Fruit fly (Drosophila melanogaster) whole organism, embryonic: Measurements from ENCODE around the gene Cln7.

Experiments used
- Atf-2 ChIP-seq: fragments of 200-800 bp; sonication (Bioruptor generic); optimal IDR thresholded peaks from 2 replicates; lab custom pipeline; 2016; ENCODE audit warnings: missing biosample characterization, missing genetic modification characterization
- Blimp-1 ChIP-seq: fragments of 200-800 bp; sonication (Bioruptor generic); optimal IDR thresholded peaks from 3 replicates; lab custom pipeline; 2018; ENCODE audit warnings: missing biosample characterization, missing genetic modification characterization, mild to moderate bottlenecking, moderate library complexity, missing genetic modification reagents
- Bteb2 ChIP-seq: fragments of 200-800 bp; sonication (Bioruptor generic); optimal IDR thresholded peaks from 2 replicates; lab custom pipeline; 2016; ENCODE audit warnings: missing biosample characterization, missing genetic modification characterization
- CG11504 ChIP-seq: fragments of 200-800 bp; sonication (Bioruptor generic); optimal IDR thresholded peaks from 3 replicates; lab custom pipeline; 2019; ENCODE audit warnings: missing biosample characterization, mild to moderate bottlenecking, missing genetic modification characterization, moderate library complexity
- CG11695 ChIP-seq: fragments of 200-800 bp; sonication (Bioruptor generic); IDR thresholded peaks from 3 replicates; pipeline ENCODE4 v1.3.6; 2022; ENCODE audit warnings: missing biosample characterization, missing genetic modification characterization
- CG12299 ChIP-seq: fragments of 200-800 bp; sonication (Bioruptor generic); optimal IDR thresholded peaks from 2 replicates; lab custom pipeline; 2018; ENCODE audit warnings: missing biosample characterization, mild to moderate bottlenecking, missing genetic modification characterization
- CG13296 ChIP-seq: fragments of 200-800 bp; sonication (Bioruptor generic); optimal IDR thresholded peaks from 3 replicates; lab custom pipeline; 2018; ENCODE audit warnings: missing biosample characterization, mild to moderate bottlenecking, missing genetic modification characterization
- CG1792 ChIP-seq: fragments of 200-800 bp; sonication (Bioruptor generic); optimal IDR thresholded peaks from 2 replicates; lab custom pipeline; 2016; ENCODE audit warnings: missing biosample characterization, missing genetic modification characterization
- CG18262 ChIP-seq: fragments of 200-800 bp; optimal IDR thresholded peaks from 3 replicates; lab custom pipeline; 2019; ENCODE audit warnings: missing biosample characterization, mild to moderate bottlenecking, missing genetic modification characterization, moderate library complexity
- CG18476 ChIP-seq: fragments of 200-800 bp; sonication (Bioruptor generic); optimal IDR thresholded peaks from 2 replicates; lab custom pipeline; 2016; ENCODE audit warnings: missing biosample characterization, mild to moderate bottlenecking, missing genetic modification characterization
- CG31388 ChIP-seq: fragments of 200-800 bp; sonication (Bioruptor generic); optimal IDR thresholded peaks from 2 replicates; lab custom pipeline; 2016; ENCODE audit warnings: missing biosample characterization, missing genetic modification characterization
- CG4360 ChIP-seq: fragments of 200-800 bp; sonication (Bioruptor generic); IDR thresholded peaks from 2 replicates; pipeline ENCODE4 v1.3.6; 2022; ENCODE audit warnings: missing biosample characterization, missing genetic modification characterization
- CG43689 ChIP-seq: fragments of 200-800 bp; sonication (Bioruptor generic); IDR thresholded peaks from 2 replicates; pipeline ENCODE4 v1.3.6; 2022; ENCODE audit warnings: missing biosample characterization, missing genetic modification characterization
- CG8281 ChIP-seq: fragments of 200-800 bp; sonication (Bioruptor generic); optimal IDR thresholded peaks from 2 replicates; lab custom pipeline; 2018; ENCODE audit warnings: missing biosample characterization, mild to moderate bottlenecking, missing genetic modification characterization, moderate library complexity
- CG8478 ChIP-seq: fragments of >200 bp; optimal IDR thresholded peaks from 2 replicates; lab custom pipeline; 2018
- Doc3 ChIP-seq: fragments of 200-800 bp; sonication (Bioruptor generic); IDR thresholded peaks from 3 replicates; pipeline ENCODE4 v1.3.6; 2022; ENCODE audit warnings: missing biosample characterization, missing genetic modification characterization; ENCODE audit not compliant: partially characterized antibody
- Eip74EF ChIP-seq, 2 experiments: fragments of 200-800 bp in 1 of 2; fragments of >200 bp in 1 of 2; sonication (Bioruptor generic) in 1 of 2; optimal IDR thresholded peaks; 2 replicates each; lab custom pipeline; 2017 to 2019; ENCODE audit warnings: missing biosample characterization in 2 of 2, missing genetic modification characterization in 2 of 2, mild to moderate bottlenecking in 1 of 2, moderate library complexity in 1 of 2
- Ets97D ChIP-seq: fragments of 200-800 bp; sonication (Bioruptor generic); optimal IDR thresholded peaks from 3 replicates; lab custom pipeline; 2016; ENCODE audit warnings: missing biosample characterization, missing genetic modification characterization
- Fer2 ChIP-seq: fragments of 200-800 bp; sonication (Bioruptor generic); optimal IDR thresholded peaks from 2 replicates; lab custom pipeline; 2018; ENCODE audit warnings: missing biosample characterization, mild to moderate bottlenecking, missing genetic modification characterization, moderate library complexity
- HLH3B ChIP-seq: fragments of 200-800 bp; sonication (Bioruptor generic); IDR thresholded peaks from 2 replicates; pipeline ENCODE4 v1.3.6; 2022; ENCODE audit warnings: missing biosample characterization, missing genetic modification characterization
- Hmx ChIP-seq: fragments of 200-800 bp; sonication (Bioruptor generic); optimal IDR thresholded peaks from 2 replicates; lab custom pipeline; 2016; ENCODE audit warnings: missing biosample characterization, missing genetic modification characterization
- MTF-1 ChIP-seq: fragments of 200-800 bp; sonication (Bioruptor generic); optimal IDR thresholded peaks from 2 replicates; lab custom pipeline; 2018; ENCODE audit warnings: missing biosample characterization, mild to moderate bottlenecking, missing genetic modification characterization, borderline replicate concordance
- Myb ChIP-seq: fragments of 200-800 bp; sonication (Bioruptor generic); optimal IDR thresholded peaks from 2 replicates; lab custom pipeline; 2016; ENCODE audit warnings: missing biosample characterization, missing genetic modification characterization
- Rfx ChIP-seq: fragments of 200-800 bp; sonication (Bioruptor generic); IDR thresholded peaks from 2 replicates; pipeline ENCODE4 v1.3.6; 2022; ENCODE audit warnings: missing biosample characterization, missing genetic modification characterization
- Sox100B ChIP-seq: fragments of 200-800 bp; sonication (Bioruptor generic); optimal IDR thresholded peaks from 3 replicates; lab custom pipeline; 2018; ENCODE audit warnings: missing biosample characterization, mild to moderate bottlenecking, missing genetic modification characterization
- YL-1 ChIP-seq: fragments of 200-800 bp; sonication (Bioruptor generic); optimal IDR thresholded peaks from 3 replicates; lab custom pipeline; 2017; ENCODE audit warnings: missing biosample characterization, mild to moderate bottlenecking, missing genetic modification characterization
- amos ChIP-seq: fragments of 200-800 bp; sonication (Bioruptor generic); IDR thresholded peaks from 2 replicates; pipeline ENCODE4 v1.3.6; 2022; ENCODE audit warnings: missing biosample characterization, missing genetic modification characterization; ENCODE audit not compliant: partially characterized antibody
- ara ChIP-seq: fragments of 200-800 bp; sonication (Bioruptor generic); IDR thresholded peaks from 2 replicates; pipeline ENCODE4 v1.3.6; 2022; ENCODE audit warnings: missing biosample characterization, missing genetic modification characterization
- cg ChIP-seq: fragments of 200-800 bp; sonication (Bioruptor generic); optimal IDR thresholded peaks from 3 replicates; lab custom pipeline; 2019; ENCODE audit warnings: missing biosample characterization, mild to moderate bottlenecking, missing genetic modification characterization, moderate library complexity
- chm ChIP-seq: fragments of 200-800 bp; sonication (Bioruptor generic); IDR thresholded peaks from 2 replicates; pipeline ENCODE4 v1.3.6; 2022; ENCODE audit warnings: missing biosample characterization, missing genetic modification characterization
- chn ChIP-seq: fragments of 200-800 bp; sonication (Bioruptor generic); optimal IDR thresholded peaks from 2 replicates; lab custom pipeline; 2016; ENCODE audit warnings: missing biosample characterization, missing genetic modification characterization
- crol ChIP-seq: fragments of 200-800 bp; sonication (Bioruptor generic); IDR thresholded peaks from 2 replicates; pipeline ENCODE4 v1.3.6; 2022; ENCODE audit warnings: missing biosample characterization, missing genetic modification characterization
- fd64A ChIP-seq: fragments of 200-800 bp; sonication (Bioruptor generic); optimal IDR thresholded peaks from 3 replicates; lab custom pipeline; 2018; ENCODE audit warnings: missing biosample characterization, mild to moderate bottlenecking, missing genetic modification characterization
- gcm2 ChIP-seq: fragments of 200-800 bp; sonication (Bioruptor generic); optimal IDR thresholded peaks from 2 replicates; lab custom pipeline; 2016; ENCODE audit warnings: missing biosample characterization, missing genetic modification characterization
- grn ChIP-seq: fragments of 200-800 bp; sonication (Bioruptor generic); optimal IDR thresholded peaks from 3 replicates; lab custom pipeline; 2017; ENCODE audit warnings: missing biosample characterization, missing genetic modification characterization
- gsb ChIP-seq: fragments of 200-800 bp; sonication (Bioruptor generic); IDR thresholded peaks from 2 replicates; pipeline ENCODE4 v1.3.6; 2022; ENCODE audit warnings: missing biosample characterization, missing genetic modification characterization
- ind ChIP-seq: fragments of 200-800 bp; sonication (Bioruptor generic); optimal IDR thresholded peaks from 3 replicates; lab custom pipeline; 2016; ENCODE audit warnings: missing biosample characterization, missing genetic modification characterization
- jumu ChIP-seq: fragments of 200-800 bp; sonication (Bioruptor generic); optimal IDR thresholded peaks from 3 replicates; lab custom pipeline; 2016; ENCODE audit warnings: missing biosample characterization, missing genetic modification characterization
- lov ChIP-seq, 2 experiments: fragments of 200-800 bp in 1 of 2; fragments of >200 bp in 1 of 2; sonication (Bioruptor generic) in 1 of 2; IDR thresholded peaks in 1 of 2; optimal IDR thresholded peaks in 1 of 2; 2 replicates in 1 of 2; 3 replicates in 1 of 2; pipeline versions ENCODE4 v1.3.6 to Lab custom; 2017 to 2022; ENCODE audit warnings: missing biosample characterization in 1 of 2, missing genetic modification characterization in 1 of 2
- pan ChIP-seq, 4 experiments: fragments of >200 bp in 3 of 4; fragments of 200-800 bp in 1 of 4; sonication (Bioruptor generic) in 1 of 4; optimal IDR thresholded peaks in 3 of 4; IDR thresholded peaks in 1 of 4; 2 replicates each; pipeline versions ENCODE4 v1.3.6 to Lab custom; 2017 to 2022; ENCODE audit warnings: missing biosample characterization in 2 of 4, missing genetic modification characterization in 2 of 4, mixed read lengths in 1 of 4
- pzg ChIP-seq: fragments of 200-800 bp; sonication (Bioruptor generic); optimal IDR thresholded peaks from 3 replicates; lab custom pipeline; 2018; ENCODE audit warnings: missing biosample characterization, mild to moderate bottlenecking, missing genetic modification characterization, moderate library complexity
- rib ChIP-seq: fragments of 200-800 bp; sonication (Bioruptor generic); IDR thresholded peaks from 2 replicates; pipeline ENCODE4 v1.3.6; 2022; ENCODE audit warnings: missing biosample characterization, missing genetic modification characterization
- sima ChIP-seq: fragments of 200-800 bp; sonication (Bioruptor generic); optimal IDR thresholded peaks from 2 replicates; lab custom pipeline; 2016; ENCODE audit warnings: missing biosample characterization, missing genetic modification characterization
- slbo ChIP-seq: fragments of 200-800 bp; sonication (Bioruptor generic); IDR thresholded peaks from 2 replicates; pipeline ENCODE4 v1.3.6; 2022; ENCODE audit warnings: missing biosample characterization, missing genetic modification characterization
- slou ChIP-seq: fragments of 200-800 bp; sonication (Bioruptor generic); optimal IDR thresholded peaks from 3 replicates; lab custom pipeline; 2016; ENCODE audit warnings: missing biosample characterization, missing genetic modification characterization
- tgo ChIP-seq: fragments of 200-800 bp; sonication (Bioruptor generic); IDR thresholded peaks from 3 replicates; pipeline ENCODE4 v1.3.6; 2022; ENCODE audit warnings: missing biosample characterization, missing genetic modification characterization
- tup ChIP-seq: fragments of 200-800 bp; sonication (Bioruptor generic); optimal IDR thresholded peaks from 2 replicates; lab custom pipeline; 2016; ENCODE audit warnings: missing biosample characterization, mild to moderate bottlenecking, missing genetic modification characterization, moderate library complexity
- zen2 ChIP-seq: fragments of 200-800 bp; sonication (Bioruptor generic); IDR thresholded peaks from 3 replicates; pipeline ENCODE4 v1.3.6; 2022; ENCODE audit warnings: missing biosample characterization, missing genetic modification characterization; ENCODE audit not compliant: partially characterized antibody

The Cln7 gene

dm6 chr3L:7328567-7329253 lies 16.3 kb downstream of the Cln7 start, which contains the start of the genes mrva, CG42307 and mus312 (continued):
- peak; percentile 92 for TF ChIP-seq CG18262 (tag; lab: Kevin White, UChicago)
- peak; percentile 91 for TF ChIP-seq grn
- TF ChIP-seq gsb, result 0 out of 2 replicates have a peak, but pooled peaks have one; percentile 12
- TF ChIP-seq YL-1, result peak; percentile 95
- TF ChIP-seq fd64A (GFP tag; lab: Kevin White, UChicago), result peak; percentile 14
- peak; percentile 92 for TF ChIP-seq CG13296 (GFP tag; lab: Kevin White, UChicago)
- TF ChIP-seq Hmx (GFP tag; lab: Kevin White, UChicago), result no peak
- peak; percentile 42 for TF ChIP-seq tup
- TF ChIP-seq Myb (GFP tag; lab: Kevin White, UChicago), result peak; percentile 1
- peak; percentile 60 for TF ChIP-seq CG43689
- peak; percentile 90 for TF ChIP-seq tgo (GFP tag; lab: Robert Waterston, UW)
- peak; percentile 91 for TF ChIP-seq CG11504
- TF ChIP-seq Fer2 (tag; lab: Kevin White, UChicago), result peak; percentile 76
- no peak for TF ChIP-seq CG8281
- peak; percentile 60; the same call in 1 of the 2 replicates for TF ChIP-seq ara (GFP tag; lab: Robert Waterston, UW)
- peak; percentile 50; the same call in 1 of the 2 replicates for TF ChIP-seq amos (GFP tag; lab: Robert Waterston, UW)
- TF ChIP-seq CG8478 (lab: Kevin White, UChicago), result no peak
- TF ChIP-seq CG31388 (GFP tag; lab: Kevin White, UChicago), result peak; percentile 69
- no peak for TF ChIP-seq zen2
- peak; percentile 14 for TF ChIP-seq Bteb2 (GFP tag; lab: Kevin White, UChicago)
- peak; percentile 26 for TF ChIP-seq Atf-2
- TF ChIP-seq Rfx (GFP tag; lab: Robert Waterston, UW), result peak; percentile 88
- no peak for TF ChIP-seq pan (optimal IDR thresholded peaks at IDR 0.05; lab: Kevin White, UChicago)
- TF ChIP-seq pan (GFP tag; optimal IDR thresholded peaks at IDR 0.05 in 1 of 2, IDR thresholded peaks at IDR 0.05 in 1 of 2), result peak in 1 of 2 experiments; percentile 87
- no peak for TF ChIP-seq gcm2 (GFP tag; lab: Kevin White, UChicago)
- TF ChIP-seq Eip74EF (GFP tag; optimal IDR thresholded peaks at IDR 0.05; lab: Kevin White, UChicago), result peak in 1 of 2 experiments; percentile 64
- peak; percentile 91 for TF ChIP-seq MTF-1
- no peak for TF ChIP-seq sima (GFP tag; lab: Kevin White, UChicago)
- peak; percentile 74 for TF ChIP-seq HLH3B (GFP tag; lab: Robert Waterston, UW)
- TF ChIP-seq chm, result peak; percentile 80
- no peak for TF ChIP-seq crol
- no peak for TF ChIP-seq cg (GFP tag; lab: Kevin White, UChicago)
- no peak for TF ChIP-seq lov (optimal IDR thresholded peaks at IDR 0.05; lab: Kevin White, UChicago)
- 0 out of 3 replicates have a peak, but pooled peaks have one; percentile 65 for TF ChIP-seq lov (GFP tag; IDR thresholded peaks at IDR 0.05; lab: Robert Waterston, UW)
- peak; percentile 92 for TF ChIP-seq CG12299 (tag; lab: Kevin White, UChicago)
- TF ChIP-seq chn (GFP tag; lab: Kevin White, UChicago), result peak; percentile 52
- peak; percentile 91 for TF ChIP-seq slbo (GFP tag; lab: Robert Waterston, UW)
- peak; percentile 90 for TF ChIP-seq Blimp-1 (GFP tag; lab: Kevin White, UChicago)
- peak; percentile 83 for TF ChIP-seq CG11695 (GFP tag; lab: Robert Waterston, UW)
- TF ChIP-seq rib (GFP tag; lab: Robert Waterston, UW), result peak; percentile 46
- peak; percentile 71 for TF ChIP-seq CG18476 (GFP tag; lab: Kevin White, UChicago)
- TF ChIP-seq ind (GFP tag; lab: Kevin White, UChicago), result peak; percentile 86
- TF ChIP-seq CG1792 (GFP tag; lab: Kevin White, UChicago), result peak; percentile 28
- TF ChIP-seq Ets97D, result peak; percentile 52
- peak; percentile 83 for TF ChIP-seq CG4360 (GFP tag; lab: Robert Waterston, UW)
- TF ChIP-seq slou (GFP tag; lab: Kevin White, UChicago), result peak; percentile 54
- no peak for TF ChIP-seq Sox100B (GFP tag; lab: Kevin White, UChicago)
- no peak for TF ChIP-seq Doc3 (GFP tag; lab: Robert Waterston, UW)
- peak; percentile 1 for TF ChIP-seq jumu
- TF ChIP-seq pzg (GFP tag; lab: Kevin White, UChicago), result peak; percentile 76
